Fruit fly (Drosophila melanogaster) whole organism, embryonic: ENCODE results near the gene mld.

ENCODE experiments used
- Atf6 ChIP-seq: fragments of 200-800 bp; sonication (Bioruptor generic); IDR thresholded peaks from 2 replicates; pipeline ENCODE4 v1.3.6; 2022; ENCODE audit warnings: missing biosample characterization, missing genetic modification characterization
- BtbVII ChIP-seq: fragments of 200-800 bp; sonication (Bioruptor generic); optimal IDR thresholded peaks from 3 replicates; lab custom pipeline; 2017; ENCODE audit warnings: missing biosample characterization, mild to moderate bottlenecking, missing genetic modification characterization
- CG11723 ChIP-seq: fragments of 200-800 bp; sonication (Bioruptor generic); optimal IDR thresholded peaks from 2 replicates; lab custom pipeline; 2017; ENCODE audit warnings: missing biosample characterization, mild to moderate bottlenecking, missing genetic modification characterization
- CG12299 ChIP-seq: fragments of 200-800 bp; sonication (Bioruptor generic); optimal IDR thresholded peaks from 2 replicates; lab custom pipeline; 2018; ENCODE audit warnings: missing biosample characterization, mild to moderate bottlenecking, missing genetic modification characterization
- CG14710 ChIP-seq: fragments of 200-800 bp; sonication (Bioruptor generic); optimal IDR thresholded peaks from 3 replicates; lab custom pipeline; 2019; ENCODE audit warnings: missing biosample characterization, mild to moderate bottlenecking, missing genetic modification characterization, moderate library complexity
- CG15073 ChIP-seq: fragments of 200-800 bp; sonication (Bioruptor generic); optimal IDR thresholded peaks from 2 replicates; lab custom pipeline; 2016; ENCODE audit warnings: missing biosample characterization, missing genetic modification characterization
- CG1529 ChIP-seq: fragments of 200-800 bp; sonication (Bioruptor generic); optimal IDR thresholded peaks from 3 replicates; lab custom pipeline; 2018; ENCODE audit warnings: missing biosample characterization, missing genetic modification characterization
- CG18476 ChIP-seq: fragments of 200-800 bp; sonication (Bioruptor generic); optimal IDR thresholded peaks from 2 replicates; lab custom pipeline; 2016; ENCODE audit warnings: missing biosample characterization, mild to moderate bottlenecking, missing genetic modification characterization
- CG2120 ChIP-seq: fragments of 200-800 bp; sonication (Bioruptor generic); optimal IDR thresholded peaks from 3 replicates; lab custom pipeline; 2016; ENCODE audit warnings: missing biosample characterization, missing genetic modification characterization
- CG2875 ChIP-seq: fragments of 200-800 bp; sonication (Bioruptor generic); optimal IDR thresholded peaks from 2 replicates; lab custom pipeline; 2017; ENCODE audit warnings: missing biosample characterization, mild to moderate bottlenecking, missing genetic modification characterization, missing genetic modification reagents
- CG31365 ChIP-seq: fragments of 200-800 bp; sonication (Bioruptor generic); optimal IDR thresholded peaks from 2 replicates; lab custom pipeline; 2018; ENCODE audit warnings: missing biosample characterization, mild to moderate bottlenecking, missing genetic modification characterization
- CG33557 ChIP-seq: fragments of 200-800 bp; sonication (Bioruptor generic); optimal IDR thresholded peaks from 2 replicates; lab custom pipeline; 2019; ENCODE audit warnings: missing biosample characterization, mild to moderate bottlenecking, missing genetic modification characterization, moderate library complexity
- CG3838 ChIP-seq: fragments of 200-800 bp; sonication (Bioruptor generic); optimal IDR thresholded peaks from 3 replicates; lab custom pipeline; 2016; ENCODE audit warnings: missing biosample characterization, missing genetic modification characterization
- CG3847 ChIP-seq: fragments of 200-800 bp; sonication (Bioruptor generic); IDR thresholded peaks from 2 replicates; pipeline ENCODE4 v1.3.6; 2022; ENCODE audit warnings: missing biosample characterization, missing genetic modification characterization
- CG6254 ChIP-seq: fragments of 200-800 bp; sonication (Bioruptor generic); optimal IDR thresholded peaks from 3 replicates; lab custom pipeline; 2017; ENCODE audit warnings: mild to moderate bottlenecking, missing biosample characterization, missing genetic modification reagents, missing genetic modification characterization
- CG6813 ChIP-seq: fragments of 200-800 bp; sonication (Bioruptor generic); optimal IDR thresholded peaks from 2 replicates; lab custom pipeline; 2017; ENCODE audit warnings: missing biosample characterization, missing genetic modification characterization, mild to moderate bottlenecking, moderate library complexity, missing genetic modification reagents
- CG7357 ChIP-seq: fragments of 200-800 bp; sonication (Bioruptor generic); IDR thresholded peaks from 3 replicates; pipeline ENCODE4 v1.3.6; 2022; ENCODE audit warnings: missing biosample characterization, missing genetic modification characterization
- CG7839 ChIP-seq: fragments of 200-800 bp; sonication (Bioruptor generic); optimal IDR thresholded peaks from 3 replicates; lab custom pipeline; 2018; ENCODE audit warnings: missing biosample characterization, mild to moderate bottlenecking, missing genetic modification characterization, moderate library complexity
- CG9727 ChIP-seq: fragments of 200-800 bp; sonication (Bioruptor generic); optimal IDR thresholded peaks from 3 replicates; lab custom pipeline; 2017; ENCODE audit warnings: missing biosample characterization, mild to moderate bottlenecking, missing genetic modification characterization
- CkIIα-i1 ChIP-seq: fragments of 200-800 bp; sonication (Bioruptor generic); IDR thresholded peaks from 2 replicates; pipeline ENCODE4 v1.3.6; 2022; ENCODE audit warnings: missing biosample characterization, missing genetic modification characterization
- CrebB ChIP-seq: fragments of 200-800 bp; sonication (Bioruptor generic); optimal IDR thresholded peaks from 3 replicates; lab custom pipeline; 2018; ENCODE audit warnings: missing biosample characterization, mild to moderate bottlenecking, missing genetic modification characterization
- Fer2 ChIP-seq: fragments of 200-800 bp; sonication (Bioruptor generic); optimal IDR thresholded peaks from 2 replicates; lab custom pipeline; 2018; ENCODE audit warnings: missing biosample characterization, mild to moderate bottlenecking, missing genetic modification characterization, moderate library complexity
- Gsc ChIP-seq: fragments of 200-800 bp; sonication (Bioruptor generic); IDR thresholded peaks from 2 replicates; pipeline ENCODE4 v1.3.6; 2022; ENCODE audit warnings: missing biosample characterization, missing genetic modification characterization
- H2.0 ChIP-seq: fragments of 200-800 bp; sonication (Bioruptor generic); IDR thresholded peaks from 2 replicates; pipeline ENCODE4 v1.3.6; 2022; ENCODE audit warnings: missing biosample characterization, missing genetic modification characterization
- HLHmδ ChIP-seq: fragments of 200-800 bp; sonication (Bioruptor generic); optimal IDR thresholded peaks from 2 replicates; lab custom pipeline; 2018; ENCODE audit warnings: missing biosample characterization, mild to moderate bottlenecking, missing genetic modification characterization, moderate library complexity
- HmgZ ChIP-seq: fragments of 200-800 bp; sonication (Bioruptor generic); optimal IDR thresholded peaks from 2 replicates; lab custom pipeline; 2018; ENCODE audit warnings: missing biosample characterization, mild to moderate bottlenecking, missing genetic modification characterization
- Hr78 ChIP-seq, 2 experiments: fragments of 200-800 bp in 1 of 2; fragments of >200 bp in 1 of 2; sonication (Bioruptor generic) in 1 of 2; optimal IDR thresholded peaks; 2 replicates each; lab custom pipeline; 2017 to 2019; ENCODE audit warnings: missing biosample characterization in 2 of 2, missing genetic modification characterization in 2 of 2, mild to moderate bottlenecking in 1 of 2, moderate library complexity in 1 of 2
- Max ChIP-seq: fragments of 200-800 bp; sonication (Bioruptor generic); optimal IDR thresholded peaks from 2 replicates; lab custom pipeline; 2016; ENCODE audit warnings: missing biosample characterization, mild to moderate bottlenecking, missing genetic modification characterization
- Nf-YB ChIP-seq: fragments of 200-800 bp; sonication (Bioruptor generic); optimal IDR thresholded peaks from 3 replicates; lab custom pipeline; 2019; ENCODE audit warnings: missing biosample characterization, mild to moderate bottlenecking, missing genetic modification characterization, moderate library complexity
- NfI ChIP-seq: fragments of 200-800 bp; sonication (Bioruptor generic); optimal IDR thresholded peaks from 3 replicates; lab custom pipeline; 2018; ENCODE audit warnings: missing biosample characterization, mild to moderate bottlenecking, missing genetic modification characterization, moderate library complexity
- Spps ChIP-seq: fragments of 200-800 bp; sonication (Bioruptor generic); optimal IDR thresholded peaks from 2 replicates; lab custom pipeline; 2018; ENCODE audit warnings: missing biosample characterization, mild to moderate bottlenecking, missing genetic modification characterization
- Stat92E ChIP-seq, 3 experiments: fragments of >200 bp in 2 of 3; fragments of 200-800 bp in 1 of 3; sonication (Bioruptor generic) in 1 of 3; optimal IDR thresholded peaks; 2 replicates each; lab custom pipeline; 2017 to 2019; ENCODE audit warnings: missing biosample characterization in 3 of 3, missing genetic modification characterization in 3 of 3, mild to moderate bottlenecking in 1 of 3, moderate library complexity in 1 of 3
- Taf1 ChIP-seq: fragments of 200-800 bp; sonication (Bioruptor generic); IDR thresholded peaks from 2 replicates; pipeline ENCODE4 v1.3.6; 2022; ENCODE audit warnings: missing biosample characterization, missing genetic modification characterization
- al ChIP-seq: fragments of 200-800 bp; sonication (Bioruptor generic); IDR thresholded peaks from 2 replicates; pipeline ENCODE4 v1.3.6; 2022; ENCODE audit warnings: missing biosample characterization, missing genetic modification characterization
- bowl ChIP-seq: fragments of 200-800 bp; sonication (Bioruptor generic); IDR thresholded peaks from 2 replicates; pipeline ENCODE4 v1.3.6; 2022; ENCODE audit warnings: missing biosample characterization, missing genetic modification characterization
- crol ChIP-seq: fragments of 200-800 bp; sonication (Bioruptor generic); IDR thresholded peaks from 2 replicates; pipeline ENCODE4 v1.3.6; 2022; ENCODE audit warnings: missing biosample characterization, missing genetic modification characterization
- disco-r ChIP-seq: fragments of 200-800 bp; sonication (Bioruptor generic); optimal IDR thresholded peaks from 2 replicates; lab custom pipeline; 2016; ENCODE audit warnings: missing biosample characterization, missing genetic modification characterization
- fd64A ChIP-seq: fragments of 200-800 bp; sonication (Bioruptor generic); optimal IDR thresholded peaks from 3 replicates; lab custom pipeline; 2018; ENCODE audit warnings: missing biosample characterization, mild to moderate bottlenecking, missing genetic modification characterization
- fd96Cb ChIP-seq: fragments of 200-800 bp; sonication (Bioruptor generic); optimal IDR thresholded peaks from 2 replicates; lab custom pipeline; 2018; ENCODE audit warnings: missing biosample characterization, mild to moderate bottlenecking, missing genetic modification characterization, moderate library complexity
- gem ChIP-seq: fragments of 200-800 bp; sonication (Bioruptor generic); optimal IDR thresholded peaks from 2 replicates; lab custom pipeline; 2019; ENCODE audit warnings: missing biosample characterization, mild to moderate bottlenecking, missing genetic modification characterization, moderate library complexity
- hkb ChIP-seq, 2 experiments: fragments of 200-800 bp in 1 of 2; fragments of >200 bp in 1 of 2; sonication (Bioruptor generic) in 1 of 2; IDR thresholded peaks in 1 of 2; optimal IDR thresholded peaks in 1 of 2; 2 replicates each; pipeline versions ENCODE4 v1.3.6 to Lab custom; 2017 to 2022; ENCODE audit warnings: missing biosample characterization in 1 of 2, missing genetic modification characterization in 1 of 2
- inv ChIP-seq: fragments of 200-800 bp; sonication (Bioruptor generic); IDR thresholded peaks from 2 replicates; pipeline ENCODE4 v1.3.6; 2022; ENCODE audit warnings: missing biosample characterization, missing genetic modification characterization; ENCODE audit not compliant: partially characterized antibody
- lov ChIP-seq, 2 experiments: fragments of 200-800 bp in 1 of 2; fragments of >200 bp in 1 of 2; sonication (Bioruptor generic) in 1 of 2; IDR thresholded peaks in 1 of 2; optimal IDR thresholded peaks in 1 of 2; 2 replicates in 1 of 2; 3 replicates in 1 of 2; pipeline versions ENCODE4 v1.3.6 to Lab custom; 2017 to 2022; ENCODE audit warnings: missing biosample characterization in 1 of 2, missing genetic modification characterization in 1 of 2
- nerfin-1 ChIP-seq: fragments of 200-800 bp; sonication (Bioruptor generic); optimal IDR thresholded peaks from 3 replicates; lab custom pipeline; 2019; ENCODE audit warnings: missing biosample characterization, mild to moderate bottlenecking, missing genetic modification characterization, moderate library complexity
- sim ChIP-seq: fragments of 200-800 bp; sonication (Bioruptor generic); IDR thresholded peaks from 2 replicates; pipeline ENCODE4 v1.3.6; 2022; ENCODE audit warnings: missing biosample characterization, missing genetic modification characterization
- sisA ChIP-seq: fragments of 200-800 bp; sonication (Bioruptor generic); IDR thresholded peaks from 2 replicates; pipeline ENCODE4 v1.3.6; 2022; ENCODE audit warnings: missing biosample characterization, missing genetic modification characterization
- sug ChIP-seq: fragments of 200-800 bp; optimal IDR thresholded peaks from 2 replicates; lab custom pipeline; 2019; ENCODE audit warnings: missing biosample characterization, mild to moderate bottlenecking, missing genetic modification characterization, moderate library complexity
- trem ChIP-seq: fragments of 200-800 bp; optimal IDR thresholded peaks from 3 replicates; lab custom pipeline; 2019; ENCODE audit warnings: missing biosample characterization, mild to moderate bottlenecking, missing genetic modification characterization, moderate library complexity

Gene mld

DNA sequence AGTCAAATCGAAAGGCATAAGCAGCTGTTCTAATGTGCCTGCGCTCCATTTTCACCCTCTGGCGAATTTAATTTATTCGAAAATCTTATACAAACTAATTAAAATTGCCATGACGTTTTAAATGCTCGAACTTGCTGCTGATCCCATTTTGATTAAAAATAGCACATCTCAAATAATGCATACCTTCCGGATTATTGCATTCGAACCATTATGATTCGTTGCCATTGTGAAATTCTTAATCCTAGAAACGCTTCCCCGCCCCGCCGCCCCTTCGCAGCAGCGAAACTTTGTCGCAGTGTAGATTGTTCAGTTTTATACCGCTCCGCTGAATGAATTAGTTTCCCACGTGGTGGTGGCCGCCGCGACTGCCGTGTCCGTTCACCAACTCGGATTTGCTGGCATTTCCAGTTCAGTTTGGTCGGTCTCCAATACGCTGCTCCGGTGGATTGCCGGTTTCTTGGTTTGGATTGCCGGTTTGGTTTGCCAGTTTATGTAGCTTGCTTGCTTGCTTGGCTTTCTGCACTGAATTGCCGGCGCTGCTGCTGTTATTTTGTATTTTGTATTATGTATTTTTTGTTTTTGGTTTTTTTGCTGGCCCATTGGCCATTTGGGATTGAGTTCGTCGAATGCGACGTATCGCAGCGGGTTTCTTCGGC is 13.2 kb downstream of the mld start (continued):
- TF ChIP-seq Hr78 (GFP tag; optimal IDR thresholded peaks at IDR 0.05; lab: Kevin White, UChicago) = no peak
- TF ChIP-seq CG3838 = no peak
- TF ChIP-seq HmgZ = no peak
- 0 out of 3 replicates have a peak, but pooled peaks have one; percentile 35 for TF ChIP-seq CG7357
- TF ChIP-seq CG7839 (tag; lab: Kevin White, UChicago) = peak; percentile 24
- TF ChIP-seq disco-r = no peak
- TF ChIP-seq CG12299 (tag; lab: Kevin White, UChicago) = no peak
- no peak for TF ChIP-seq nerfin-1 (tag; lab: Kevin White, UChicago)
- TF ChIP-seq lov (optimal IDR thresholded peaks at IDR 0.05; lab: Kevin White, UChicago) = no peak
- no peak for TF ChIP-seq lov (GFP tag; IDR thresholded peaks at IDR 0.05; lab: Robert Waterston, UW)
- TF ChIP-seq CG1529 (GFP tag; lab: Kevin White, UChicago) = no peak
- TF ChIP-seq CG11723 = no peak
- no peak for TF ChIP-seq trem
- peak; percentile 16 for TF ChIP-seq CG14710 (tag; lab: Kevin White, UChicago)
- no peak for TF ChIP-seq sim (GFP tag; lab: Robert Waterston, UW)
- TF ChIP-seq Max (GFP tag; lab: Kevin White, UChicago) = no peak
- TF ChIP-seq inv = no peak
- peak; percentile 8; the same call in 1 of the 2 replicates for TF ChIP-seq sisA (GFP tag; lab: Robert Waterston, UW)
- no peak for TF ChIP-seq CG15073 (GFP tag; lab: Kevin White, UChicago)
- TF ChIP-seq CG31365 (tag; lab: Kevin White, UChicago) = no peak
- no peak for TF ChIP-seq CG6254 (GFP tag; lab: Kevin White, UChicago)
- peak; percentile 38; the same call in 1 of the 2 replicates for TF ChIP-seq crol (GFP tag; lab: Robert Waterston, UW)
- no peak for TF ChIP-seq al (GFP tag; lab: Robert Waterston, UW)
- TF ChIP-seq CG2120 (GFP tag; lab: Kevin White, UChicago) = no peak
- peak; percentile 49 for TF ChIP-seq gem (tag; lab: Kevin White, UChicago)
- 0 out of 2 replicates have a peak, but pooled peaks have one; percentile 11 for TF ChIP-seq CkIIα-i1 (GFP tag; lab: Robert Waterston, UW)
- TF ChIP-seq hkb (optimal IDR thresholded peaks at IDR 0.05; lab: Kevin White, UChicago) = no peak
- no peak for TF ChIP-seq hkb (GFP tag; IDR thresholded peaks at IDR 0.05; lab: Robert Waterston, UW)
- TF ChIP-seq Fer2 (tag; lab: Kevin White, UChicago) = no peak
- TF ChIP-seq HLHmδ = no peak
- TF ChIP-seq CG3847 (GFP tag; lab: Robert Waterston, UW) = no peak
- no peak for TF ChIP-seq Taf1
- TF ChIP-seq CG9727 (GFP tag; lab: Kevin White, UChicago) = peak; percentile 4
- TF ChIP-seq Stat92E (GFP tag; optimal IDR thresholded peaks at IDR 0.05; lab: Kevin White, UChicago) = no peak
- no peak for TF ChIP-seq CG33557 (GFP tag; lab: Kevin White, UChicago)
- TF ChIP-seq sug = no peak
- TF ChIP-seq Atf6 (GFP tag; lab: Robert Waterston, UW) = no peak
- no peak for TF ChIP-seq NfI (GFP tag; lab: Kevin White, UChicago)
- no peak for TF ChIP-seq bowl (GFP tag; lab: Robert Waterston, UW)
- no peak for TF ChIP-seq H2.0 (GFP tag; lab: Robert Waterston, UW)
- TF ChIP-seq Nf-YB (GFP tag; lab: Kevin White, UChicago) = no peak
- no peak for TF ChIP-seq CG6813 (GFP tag; lab: Kevin White, UChicago)
- TF ChIP-seq CG18476 (GFP tag; lab: Kevin White, UChicago) = no peak
- no peak for TF ChIP-seq CG2875 (GFP tag; lab: Kevin White, UChicago)
- no peak for TF ChIP-seq Spps (tag; lab: Kevin White, UChicago)
- TF ChIP-seq fd64A (GFP tag; lab: Kevin White, UChicago) = no peak
- TF ChIP-seq Gsc = no peak
- no peak for TF ChIP-seq BtbVII (GFP tag; lab: Kevin White, UChicago)
- TF ChIP-seq fd96Cb (tag; lab: Kevin White, UChicago) = peak; percentile 1
- no peak for TF ChIP-seq CrebB (tag; lab: Kevin White, UChicago)
